Worm (Caenorhabditis elegans): ENCODE data around the gene aqp-4.

The aqp-4 gene

DNA sequence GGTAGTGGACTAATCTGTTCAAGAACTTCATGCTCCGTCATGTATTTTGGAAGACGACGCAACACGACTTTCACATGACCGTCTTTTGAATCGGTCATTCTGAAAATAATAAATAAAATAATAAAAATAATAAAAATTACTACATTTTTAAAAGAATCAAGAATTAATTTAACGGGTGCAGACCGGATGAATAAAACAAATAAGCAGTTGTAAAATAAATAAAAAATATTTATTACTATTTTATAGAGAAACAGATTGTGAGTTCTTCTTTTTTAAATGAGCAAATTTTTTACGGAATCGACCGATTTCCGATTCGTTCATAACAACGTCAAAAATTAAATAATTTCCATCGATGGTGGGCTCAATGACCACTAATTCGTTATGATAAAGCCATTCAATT, 40.3 kb downstream of the aqp-4 start, which contains the start of gene smg-4:
Gene smg-4, minus strand, starts transcription at position 101 of the 400 bp plus-strand sequence.
- TF ChIP-seq ceh-36 (tag; optimal IDR thresholded peaks at IDR 0.05), result no peak
- TF ChIP-seq flt-1 (GFP tag; IDR thresholded peaks at IDR 0.05), result no peak
- no peak for TF ChIP-seq hmg-4 (GFP tag; optimal IDR thresholded peaks at IDR 0.05)
- no peak for TF ChIP-seq tbx-11 (GFP tag; IDR thresholded peaks at IDR 0.05)
- no peak for TF ChIP-seq pes-1 (GFP tag; IDR thresholded peaks at IDR 0.05)
- no peak for TF ChIP-seq aly-1 (tag; optimal IDR thresholded peaks at IDR 0.05)
- no peak for TF ChIP-seq ama-1 (optimal IDR thresholded peaks at IDR 0.05)
- TF ChIP-seq hmbx-1 (tag; optimal IDR thresholded peaks at IDR 0.05), result no peak
- no peak for TF ChIP-seq tbx-37 (GFP tag; conservative IDR thresholded peaks at IDR 0.05)

DNA sequence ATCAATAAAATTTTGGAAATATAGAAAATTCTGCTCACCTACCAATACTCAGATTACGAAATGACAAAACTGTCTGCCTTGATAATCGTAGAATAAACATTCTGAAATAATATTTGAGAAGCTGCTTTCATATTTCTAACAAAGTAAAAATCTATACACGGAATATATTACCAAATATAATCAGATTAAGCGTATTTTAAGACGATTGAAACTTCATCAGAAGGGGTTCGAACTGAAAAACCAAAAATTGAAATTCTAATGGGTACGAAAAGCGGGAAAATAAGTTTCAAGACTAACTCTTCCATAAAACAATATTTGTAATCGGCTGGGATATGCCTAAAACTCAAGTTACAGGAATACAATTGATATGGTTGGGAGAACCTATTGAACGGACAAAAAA, 42.1 kb downstream of the aqp-4 start, which contains the start of gene F46B6.4:
Gene F46B6.4, minus strand, starts transcription at position 101 of the 400 bp plus-strand sequence.
- TF ChIP-seq ceh-36 (tag; optimal IDR thresholded peaks at IDR 0.05), result no peak
- TF ChIP-seq scrt-1 (GFP tag; IDR thresholded peaks at IDR 0.05), result no peak
- TF ChIP-seq pes-1 (GFP tag; IDR thresholded peaks at IDR 0.05), result no peak
- no peak for TF ChIP-seq sea-1 (GFP tag; conservative IDR thresholded peaks at IDR 0.05)
- no peak for TF ChIP-seq tra-4 (tag; optimal IDR thresholded peaks at IDR 0.05)
- TF ChIP-seq hmg-4 (GFP tag; optimal IDR thresholded peaks at IDR 0.05), result no peak
- TF ChIP-seq B0310.2 (tag; optimal IDR thresholded peaks at IDR 0.05), result no peak
- no peak for TF ChIP-seq ama-1 (optimal IDR thresholded peaks at IDR 0.05)
- TF ChIP-seq hnd-1 (tag; optimal IDR thresholded peaks at IDR 0.05), result no peak
- TF ChIP-seq aly-1 (tag; optimal IDR thresholded peaks at IDR 0.05), result no peak

DNA sequence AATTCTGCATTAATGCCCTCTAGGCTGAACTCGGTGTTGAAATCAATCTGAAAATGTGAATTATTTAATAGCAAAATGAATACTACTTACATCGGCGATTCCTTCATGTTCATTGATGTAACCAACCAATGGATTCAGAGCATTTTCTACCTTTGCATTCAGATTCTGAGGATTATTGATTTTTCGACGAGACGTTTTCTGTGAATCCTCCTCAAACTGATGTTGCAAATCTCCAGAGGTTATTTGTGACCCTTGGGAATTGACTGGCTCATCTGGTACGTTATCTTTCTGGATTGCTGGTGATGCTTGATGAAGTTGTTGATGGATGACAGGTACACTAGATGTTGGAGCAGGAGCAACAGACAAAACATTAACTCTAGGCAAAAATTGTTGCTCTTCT, 44.7 kb downstream of the aqp-4 start:
- TF ChIP-seq pes-1 (GFP tag; IDR thresholded peaks at IDR 0.05) (no peak), sea-1 (GFP tag; conservative IDR thresholded peaks at IDR 0.05) (no peak), flt-1 (GFP tag; IDR thresholded peaks at IDR 0.05) (no peak), hmbx-1 (tag; optimal IDR thresholded peaks at IDR 0.05) (no peak), ceh-13 (GFP tag; optimal IDR thresholded peaks at IDR 0.05) (no peak), B0310.2 (tag; optimal IDR thresholded peaks at IDR 0.05) (no peak), ets-7 (tag; optimal IDR thresholded peaks at IDR 0.05) (no peak), aly-1 (tag; optimal IDR thresholded peaks at IDR 0.05) (no peak), hnd-1 (tag; optimal IDR thresholded peaks at IDR 0.05) (no peak), scrt-1 (GFP tag; IDR thresholded peaks at IDR 0.05) (no peak), tra-4 (tag; optimal IDR thresholded peaks at IDR 0.05) (no peak), ceh-36 (tag; optimal IDR thresholded peaks at IDR 0.05) (no peak), tbx-37 (GFP tag; conservative IDR thresholded peaks at IDR 0.05) (no peak), F13C5.2 (tag; optimal IDR thresholded peaks at IDR 0.05) (no peak), tbx-11 (GFP tag; IDR thresholded peaks at IDR 0.05) (no peak), ama-1 (optimal IDR thresholded peaks at IDR 0.05) (no peak)

DNA sequence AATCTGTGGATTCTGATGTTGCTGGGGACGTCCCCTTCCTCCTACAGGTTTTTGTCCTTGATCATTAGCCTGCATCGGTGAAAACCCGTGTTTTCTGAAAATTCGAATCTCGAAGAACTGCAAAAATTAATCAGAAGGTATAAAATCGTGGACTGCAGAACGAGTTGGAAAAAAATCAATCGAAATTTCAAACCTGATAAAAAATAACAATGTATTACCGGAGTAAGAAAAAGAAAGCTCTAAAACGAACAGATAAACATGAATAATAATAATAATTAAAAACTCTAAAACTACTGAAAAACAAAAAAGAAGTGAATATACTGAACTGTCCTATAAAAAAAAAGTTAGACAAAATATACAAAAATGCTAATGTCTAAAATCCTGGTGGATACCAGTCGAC, 45.6 kb downstream of the aqp-4 start, which contains the start of gene F46B6.5:
Gene F46B6.5, minus strand, starts transcription at position 101 of the 400 bp plus-strand sequence.
- TF ChIP-seq ama-1 (optimal IDR thresholded peaks at IDR 0.05) (no peak), ceh-13 (GFP tag; optimal IDR thresholded peaks at IDR 0.05) (no peak), scrt-1 (GFP tag; IDR thresholded peaks at IDR 0.05) (no peak), ceh-36 (tag; optimal IDR thresholded peaks at IDR 0.05) (no peak), tbx-11 (GFP tag; IDR thresholded peaks at IDR 0.05) (no peak), sea-1 (GFP tag; conservative IDR thresholded peaks at IDR 0.05) (no peak), hmbx-1 (tag; optimal IDR thresholded peaks at IDR 0.05) (no peak), hnd-1 (tag; optimal IDR thresholded peaks at IDR 0.05) (no peak)

DNA sequence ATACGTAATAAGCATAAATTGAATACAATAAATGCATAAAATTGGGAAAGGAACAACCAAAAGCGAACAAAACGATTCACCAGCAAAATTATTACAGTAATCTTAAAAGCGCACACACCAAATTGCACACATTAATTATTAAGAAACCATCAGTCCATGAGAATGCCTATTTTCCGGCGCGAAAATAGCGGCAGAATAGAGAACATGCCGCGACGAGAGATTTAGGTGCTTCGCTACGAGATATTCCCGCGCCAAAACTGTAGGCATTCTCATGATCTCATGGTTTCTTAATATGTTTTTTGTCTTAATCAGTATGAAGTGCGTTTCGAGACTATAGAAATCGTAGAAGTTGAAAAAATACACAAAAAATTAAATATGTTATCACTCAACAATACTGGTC, 46.9 kb downstream of the aqp-4 start:
- no peak for TF ChIP-seq hnd-1 (tag; optimal IDR thresholded peaks at IDR 0.05)
- no peak for TF ChIP-seq sea-1 (GFP tag; conservative IDR thresholded peaks at IDR 0.05)
- no peak for TF ChIP-seq hmg-4 (GFP tag; optimal IDR thresholded peaks at IDR 0.05)
- no peak for TF ChIP-seq ceh-36 (tag; optimal IDR thresholded peaks at IDR 0.05)
- TF ChIP-seq hmbx-1 (tag; optimal IDR thresholded peaks at IDR 0.05), result no peak
- no peak for TF ChIP-seq tbx-11 (GFP tag; IDR thresholded peaks at IDR 0.05)
- no peak for TF ChIP-seq F13C5.2 (tag; optimal IDR thresholded peaks at IDR 0.05)
- TF ChIP-seq scrt-1 (GFP tag; IDR thresholded peaks at IDR 0.05), result no peak
- no peak for TF ChIP-seq tra-4 (tag; optimal IDR thresholded peaks at IDR 0.05)
- no peak for TF ChIP-seq pes-1 (GFP tag; IDR thresholded peaks at IDR 0.05)
- TF ChIP-seq B0310.2 (tag; optimal IDR thresholded peaks at IDR 0.05), result no peak
- TF ChIP-seq ama-1 (optimal IDR thresholded peaks at IDR 0.05), result no peak

DNA sequence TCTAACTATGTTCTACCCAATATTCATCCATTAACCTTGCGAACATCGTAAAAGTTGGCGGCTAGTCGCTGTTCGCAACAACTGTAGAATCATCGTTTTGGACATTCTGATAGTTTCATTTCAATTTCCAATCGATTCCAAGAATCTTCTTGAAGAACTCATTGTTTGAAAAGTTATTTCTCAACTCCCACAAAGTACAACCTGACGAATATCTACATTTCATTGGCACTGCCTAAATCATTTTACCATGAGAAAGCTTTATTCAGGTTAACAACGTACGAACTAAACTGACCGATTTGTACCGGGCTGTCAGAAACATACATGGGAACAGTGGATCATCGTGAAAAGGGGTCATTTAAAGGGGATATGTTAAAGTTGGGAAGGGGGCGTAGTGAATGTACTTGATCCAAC, 49.4 kb downstream of the aqp-4 start, which contains the start of gene F46B6.6:
Gene F46B6.6, minus strand, starts transcription at position 148 of the 411 bp plus-strand sequence.
- TF ChIP-seq hnd-1 (tag; optimal IDR thresholded peaks at IDR 0.05), result no peak
- peak; percentile 44 for TF ChIP-seq ama-1 (optimal IDR thresholded peaks at IDR 0.05)

All from whole organism, early embryonic.